Worm (Caenorhabditis elegans) whole organism, L3 larva: ENCODE measurements around the gene scl-11.

Experiments used
- R02D3.7 ChIP-seq: fragments of 150-350 bp; optimal IDR thresholded peaks from 2 replicates; lab custom pipeline; 2014; ENCODE audit warnings: missing biosample characterization, missing genetic modification characterization
- ZK546.5 ChIP-seq: sonication (generic microtip); optimal IDR thresholded peaks from 2 replicates; lab custom pipeline; 2017; ENCODE audit warnings: missing biosample characterization, missing genetic modification characterization
- aly-2 ChIP-seq: fragments of 150-350 bp; optimal IDR thresholded peaks from 2 replicates; lab custom pipeline; 2014; ENCODE audit warnings: missing biosample characterization, missing genetic modification characterization
- ceh-16 ChIP-seq: sonication (generic microtip); optimal IDR thresholded peaks from 2 replicates; lab custom pipeline; 2017; ENCODE audit warnings: missing biosample characterization, missing genetic modification characterization
- ceh-28 ChIP-seq: fragments of 150-350 bp; optimal IDR thresholded peaks from 2 replicates; lab custom pipeline; 2014; ENCODE audit warnings: missing biosample characterization, missing genetic modification reagents, missing genetic modification characterization
- ceh-82 ChIP-seq: fragments of 150-350 bp; optimal IDR thresholded peaks from 2 replicates; lab custom pipeline; 2014; ENCODE audit warnings: missing biosample characterization, missing genetic modification characterization
- ceh-9 ChIP-seq: sonication (generic microtip); optimal IDR thresholded peaks from 2 replicates; lab custom pipeline; 2018; ENCODE audit warnings: missing biosample characterization, missing genetic modification characterization
- daf-12 ChIP-seq: fragments of 150-350 bp; optimal IDR thresholded peaks from 2 replicates; lab custom pipeline; 2014; ENCODE audit warnings: missing biosample characterization, missing genetic modification reagents, missing genetic modification characterization
- elt-1 ChIP-seq: fragments of 150-350 bp; optimal IDR thresholded peaks from 2 replicates; lab custom pipeline; 2014; ENCODE audit warnings: missing biosample characterization, missing genetic modification characterization
- elt-2 ChIP-seq: sonication (generic microtip); optimal IDR thresholded peaks from 2 replicates; lab custom pipeline; 2016; ENCODE audit warnings: missing genetic modification reagents, mild to moderate bottlenecking, missing genetic modification characterization, missing compliant biosample characterization
- eor-1 ChIP-seq, 2 experiments: fragments of 150-350 bp; optimal IDR thresholded peaks; 2 replicates each; lab custom pipeline; 2014 to 2018; ENCODE audit warnings: missing biosample characterization in 2 of 2, missing genetic modification characterization in 2 of 2
- fkh-10 ChIP-seq: sonication (generic microtip); optimal IDR thresholded peaks from 2 replicates; lab custom pipeline; 2017; ENCODE audit warnings: missing biosample characterization, missing genetic modification reagents, missing genetic modification characterization
- fkh-2 ChIP-seq: fragments of 150-350 bp; optimal IDR thresholded peaks from 2 replicates; lab custom pipeline; 2014; ENCODE audit warnings: missing biosample characterization, missing genetic modification reagents, missing genetic modification characterization
- hmg-11 ChIP-seq: sonication (generic microtip); optimal IDR thresholded peaks from 2 replicates; lab custom pipeline; 2016; ENCODE audit warnings: missing genetic modification characterization, missing compliant biosample characterization
- jun-1 ChIP-seq: fragments of 150-350 bp; optimal IDR thresholded peaks from 2 replicates; lab custom pipeline; 2014; ENCODE audit warnings: missing biosample characterization, missing genetic modification reagents, missing genetic modification characterization
- lin-15B ChIP-seq: fragments of 150-350 bp; optimal IDR thresholded peaks from 2 replicates; lab custom pipeline; 2014; ENCODE audit warnings: missing biosample characterization, missing genetic modification characterization
- lin-39 ChIP-seq: fragments of 150-350 bp; optimal IDR thresholded peaks from 2 replicates; lab custom pipeline; 2018; ENCODE audit warnings: missing biosample characterization, missing genetic modification reagents, missing genetic modification characterization
- mdl-1 ChIP-seq: fragments of 150-350 bp; optimal IDR thresholded peaks from 2 replicates; lab custom pipeline; 2014; ENCODE audit warnings: missing biosample characterization, missing genetic modification characterization
- nfya-1 ChIP-seq: sonication (generic microtip); optimal IDR thresholded peaks from 2 replicates; lab custom pipeline; 2017; ENCODE audit warnings: missing genetic modification characterization, mild to moderate bottlenecking, missing compliant biosample characterization, antibody characterized with exemption, moderate library complexity; ENCODE audit not compliant: insufficient read depth
- nhr-11 ChIP-seq: fragments of 150-350 bp; optimal IDR thresholded peaks from 2 replicates; lab custom pipeline; 2014; ENCODE audit warnings: missing biosample characterization, missing genetic modification characterization
- nhr-12 ChIP-seq: fragments of 150-350 bp; optimal IDR thresholded peaks from 2 replicates; lab custom pipeline; 2014; ENCODE audit warnings: missing biosample characterization, missing genetic modification characterization
- nhr-23 ChIP-seq: fragments of 150-350 bp; optimal IDR thresholded peaks from 2 replicates; lab custom pipeline; 2014; ENCODE audit warnings: missing biosample characterization, missing genetic modification reagents, missing genetic modification characterization
- nhr-237 ChIP-seq: fragments of 150-350 bp; optimal IDR thresholded peaks from 2 replicates; lab custom pipeline; 2014; ENCODE audit warnings: missing biosample characterization, missing genetic modification characterization
- nhr-28 ChIP-seq: fragments of 150-350 bp; optimal IDR thresholded peaks from 2 replicates; lab custom pipeline; 2014; ENCODE audit warnings: missing biosample characterization, missing genetic modification characterization
- nhr-67 ChIP-seq: fragments of 150-350 bp; optimal IDR thresholded peaks from 2 replicates; lab custom pipeline; 2014; ENCODE audit warnings: missing biosample characterization, missing genetic modification characterization
- nhr-77 ChIP-seq: fragments of 150-350 bp; optimal IDR thresholded peaks from 2 replicates; lab custom pipeline; 2014; ENCODE audit warnings: missing biosample characterization, missing genetic modification characterization
- pqm-1 ChIP-seq: fragments of 150-350 bp; optimal IDR thresholded peaks from 2 replicates; lab custom pipeline; 2017; ENCODE audit warnings: missing biosample characterization, missing genetic modification characterization, inconsistent platforms
- sea-2 ChIP-seq: fragments of 150-350 bp; sonication (generic microtip); optimal IDR thresholded peaks from 4 replicates; lab custom pipeline; 2014; ENCODE audit warnings: missing biosample characterization, missing genetic modification reagents, missing genetic modification characterization
- skn-1 ChIP-seq: fragments of 150-350 bp; optimal IDR thresholded peaks from 2 replicates; lab custom pipeline; 2014; ENCODE audit warnings: missing biosample characterization, missing genetic modification characterization
- snpc-4 ChIP-seq: fragments of 150-350 bp; optimal IDR thresholded peaks from 2 replicates; lab custom pipeline; 2014; ENCODE audit warnings: missing biosample characterization, missing genetic modification characterization
- tbx-2 ChIP-seq: sonication (generic microtip); optimal IDR thresholded peaks from 2 replicates; lab custom pipeline; 2016; ENCODE audit warnings: mild to moderate bottlenecking, missing genetic modification characterization, missing compliant biosample characterization
- zag-1 ChIP-seq: fragments of 150-350 bp; optimal IDR thresholded peaks from 2 replicates; lab custom pipeline; 2014; ENCODE audit warnings: missing biosample characterization, missing genetic modification characterization
- ztf-11 ChIP-seq: fragments of 150-350 bp; optimal IDR thresholded peaks from 2 replicates; lab custom pipeline; 2014; ENCODE audit warnings: missing biosample characterization, missing genetic modification characterization

scl-11 gene

ce11 chrIV:13016820-13017219 is 34.4 kb upstream of the scl-11 start:
- no peak for TF ChIP-seq pqm-1 (tag; lab: Kevin White, UChicago)
- no peak for TF ChIP-seq sea-2 (GFP tag; lab: Kevin White, UChicago)
- peak; percentile 39 for TF ChIP-seq hmg-11 (tag; lab: Kevin White, UChicago)
- TF ChIP-seq nhr-28 (tag; lab: Kevin White, UChicago), result no peak
- no peak for TF ChIP-seq nhr-23 (tag; lab: Kevin White, UChicago)
- peak; percentile 70 for TF ChIP-seq fkh-10 (GFP tag; lab: Kevin White, UChicago)
- TF ChIP-seq, all 47 proteins: peak for 2

ce11 chrIV:13021006-13021405 is 30.2 kb upstream of the scl-11 start:
- TF ChIP-seq mdl-1 (tag; lab: Kevin White, UChicago), result no peak
- TF ChIP-seq elt-1, result no peak
- no peak for TF ChIP-seq R02D3.7 (tag; lab: Kevin White, UChicago)
- TF ChIP-seq sea-2 (GFP tag; lab: Kevin White, UChicago), result no peak
- no peak for TF ChIP-seq fkh-10 (GFP tag; lab: Kevin White, UChicago)
- TF ChIP-seq ztf-11 (tag; lab: Kevin White, UChicago), result no peak
- no peak for TF ChIP-seq nhr-12 (tag; lab: Kevin White, UChicago)
- no peak for TF ChIP-seq ceh-82 (tag; lab: Kevin White, UChicago)
- TF ChIP-seq nhr-67 (tag; lab: Kevin White, UChicago), result no peak
- no peak for TF ChIP-seq fkh-2
- TF ChIP-seq tbx-2, result no peak
- TF ChIP-seq nhr-77 (tag; lab: Kevin White, UChicago), result no peak
- no peak for TF ChIP-seq nhr-28 (tag; lab: Kevin White, UChicago)

ce11 chrIV:13022892-13023291 is 28.3 kb upstream of the scl-11 start:
- TF ChIP-seq zag-1 (tag; lab: Kevin White, UChicago), result no peak
- no peak for TF ChIP-seq ceh-28 (tag; lab: Kevin White, UChicago)
- TF ChIP-seq fkh-2, result no peak
- TF ChIP-seq lin-39 (tag; lab: Kevin White, UChicago), result no peak
- TF ChIP-seq pqm-1 (tag; lab: Kevin White, UChicago), result no peak
- no peak for TF ChIP-seq skn-1 (tag; lab: Kevin White, UChicago)
- TF ChIP-seq nhr-11, result no peak
- TF ChIP-seq ceh-16 (tag; lab: Kevin White, UChicago), result no peak
- no peak for TF ChIP-seq ZK546.5
- TF ChIP-seq sea-2 (GFP tag; lab: Kevin White, UChicago), result no peak
- TF ChIP-seq eor-1 (tag; optimal IDR thresholded peaks at IDR 0.05; lab: Kevin White, UChicago), result no peak
- no peak for TF ChIP-seq daf-12
- no peak for TF ChIP-seq elt-2
- no peak for TF ChIP-seq lin-15B (tag; lab: Kevin White, UChicago)
- no peak for TF ChIP-seq ceh-9

- TF ChIP-seq hmg-11 (tag; lab: Kevin White, UChicago) (peak; percentile 55), skn-1 (tag; lab: Kevin White, UChicago) (peak; percentile 9), nfya-1 (tag; lab: Kevin White, UChicago) (peak; percentile 59), mdl-1 (tag; lab: Kevin White, UChicago) (no peak), zag-1 (tag; lab: Kevin White, UChicago) (no peak), elt-1 (peak; percentile 1), ceh-9 (peak; percentile 32), snpc-4 (tag; lab: Kevin White, UChicago) (peak; percentile 31)
Measured at ce11 chrIV:13025853-13026343, 25.3 kb upstream of the scl-11 start.

ce11 chrIV:13026762-13027161 is 24.4 kb upstream of the scl-11 start:
- TF ChIP-seq skn-1 (tag; lab: Kevin White, UChicago) (no peak), lin-15B (tag; lab: Kevin White, UChicago) (no peak), nhr-237 (tag; lab: Kevin White, UChicago) (no peak), pqm-1 (tag; lab: Kevin White, UChicago) (peak; percentile 76), elt-2 (peak; percentile 92), aly-2 (tag; lab: Kevin White, UChicago) (no peak), jun-1 (peak; percentile 36)
